Worm (Caenorhabditis elegans) whole organism, mixed stage, embryonic: Measurements from ENCODE around the gene txdc-9.

Source experiments
- M03D4.4 ChIP-seq: sonication (generic microtip); optimal IDR thresholded peaks from 2 replicates; lab custom pipeline; 2017; ENCODE audit warnings: mild to moderate bottlenecking, missing genetic modification characterization, missing compliant biosample characterization
- bed-3 ChIP-seq: fragments of 200-800 bp; sonication (Bioruptor generic); optimal IDR thresholded peaks from 3 replicates; lab custom pipeline; 2018; ENCODE audit warnings: mild to moderate bottlenecking, missing genetic modification characterization, moderate library complexity, missing compliant biosample characterization
- blmp-1 ChIP-seq: fragments of 150-350 bp; optimal IDR thresholded peaks from 2 replicates; lab custom pipeline; 2014; ENCODE audit warnings: missing biosample characterization, missing genetic modification characterization
- ceh-39 ChIP-seq: fragments of 150-350 bp; optimal IDR thresholded peaks from 2 replicates; lab custom pipeline; 2014; ENCODE audit warnings: missing biosample characterization, missing genetic modification characterization
- ceh-43 ChIP-seq: fragments of 200-800 bp; sonication (Bioruptor generic); optimal IDR thresholded peaks from 2 replicates; lab custom pipeline; 2018; ENCODE audit warnings: mild to moderate bottlenecking, missing genetic modification characterization, moderate library complexity, missing compliant biosample characterization
- ceh-83 ChIP-seq: fragments of 200-800 bp; sonication (Bioruptor generic); optimal IDR thresholded peaks from 2 replicates; lab custom pipeline; 2018; ENCODE audit warnings: mild to moderate bottlenecking, missing genetic modification characterization, missing compliant biosample characterization
- ces-1 ChIP-seq: fragments of 150-350 bp; optimal IDR thresholded peaks from 2 replicates; lab custom pipeline; 2014; ENCODE audit warnings: missing biosample characterization, missing genetic modification reagents, missing genetic modification characterization
- cnd-1 ChIP-seq: fragments of 200-800 bp; sonication (Bioruptor generic); optimal IDR thresholded peaks from 2 replicates; lab custom pipeline; 2018; ENCODE audit warnings: mild to moderate bottlenecking, missing genetic modification characterization, missing compliant biosample characterization
- drap-1 ChIP-seq: fragments of 200-800 bp; sonication (Bioruptor generic); optimal IDR thresholded peaks from 3 replicates; lab custom pipeline; 2018; ENCODE audit warnings: mild to moderate bottlenecking, missing genetic modification characterization, missing compliant biosample characterization
- elt-3 ChIP-seq: fragments of 150-350 bp; optimal IDR thresholded peaks from 2 replicates; lab custom pipeline; 2014; ENCODE audit warnings: missing biosample characterization, missing genetic modification characterization
- flh-1 ChIP-seq: fragments of 200-800 bp; sonication (Bioruptor generic); optimal IDR thresholded peaks from 2 replicates; lab custom pipeline; 2018; ENCODE audit warnings: mild to moderate bottlenecking, missing genetic modification characterization, moderate library complexity, missing compliant biosample characterization
- ham-2 ChIP-seq: fragments of 200-800 bp; sonication (Bioruptor generic); optimal IDR thresholded peaks from 2 replicates; lab custom pipeline; 2018; ENCODE audit warnings: mild to moderate bottlenecking, missing genetic modification characterization, missing compliant biosample characterization
- hlh-1 ChIP-seq: fragments of 150-350 bp; optimal IDR thresholded peaks from 2 replicates; lab custom pipeline; 2014; ENCODE audit warnings: missing biosample characterization, missing genetic modification reagents, missing genetic modification characterization
- lin-13 ChIP-seq: fragments of 150-350 bp; optimal IDR thresholded peaks from 2 replicates; lab custom pipeline; 2014; ENCODE audit warnings: missing biosample characterization, missing genetic modification characterization
- lin-32 ChIP-seq: fragments of 200-800 bp; sonication (Bioruptor generic); optimal IDR thresholded peaks from 2 replicates; lab custom pipeline; 2018; ENCODE audit warnings: mild to moderate bottlenecking, missing genetic modification characterization, missing compliant biosample characterization
- lsy-2 ChIP-seq: fragments of 150-350 bp; optimal IDR thresholded peaks from 2 replicates; lab custom pipeline; 2014; ENCODE audit warnings: missing biosample characterization, missing genetic modification characterization
- mab-5 ChIP-seq: fragments of 150-350 bp; optimal IDR thresholded peaks from 2 replicates; lab custom pipeline; 2014; ENCODE audit warnings: missing biosample characterization, missing genetic modification characterization
- mep-1 ChIP-seq: fragments of 150-350 bp; optimal IDR thresholded peaks from 2 replicates; lab custom pipeline; 2017; ENCODE audit warnings: missing biosample characterization, missing genetic modification reagents, missing genetic modification characterization, inconsistent platforms
- nhr-12 ChIP-seq: fragments of 150-350 bp; optimal IDR thresholded peaks from 2 replicates; lab custom pipeline; 2014; ENCODE audit warnings: missing biosample characterization, missing genetic modification characterization
- nhr-2 ChIP-seq: fragments of 150-350 bp; optimal IDR thresholded peaks from 2 replicates; lab custom pipeline; 2014; ENCODE audit warnings: missing biosample characterization, missing genetic modification characterization
- nhr-237 ChIP-seq: fragments of 150-350 bp; optimal IDR thresholded peaks from 2 replicates; lab custom pipeline; 2014; ENCODE audit warnings: missing biosample characterization, missing genetic modification characterization
- nhr-28 ChIP-seq: fragments of 150-350 bp; optimal IDR thresholded peaks from 2 replicates; lab custom pipeline; 2014; ENCODE audit warnings: missing biosample characterization, missing genetic modification characterization
- nhr-76 ChIP-seq: sonication (generic microtip); optimal IDR thresholded peaks from 2 replicates; lab custom pipeline; 2017; ENCODE audit warnings: missing biosample characterization, missing genetic modification characterization
- pha-4 ChIP-seq: fragments of 150-350 bp; optimal IDR thresholded peaks from 2 replicates; lab custom pipeline; 2018; ENCODE audit warnings: missing biosample characterization, missing genetic modification reagents, missing genetic modification characterization
- sem-2 ChIP-seq: fragments of 200-800 bp; sonication (Bioruptor generic); optimal IDR thresholded peaks from 2 replicates; lab custom pipeline; 2018; ENCODE audit warnings: mild to moderate bottlenecking, missing genetic modification characterization, missing compliant biosample characterization
- snpc-4 ChIP-seq: fragments of 150-350 bp; optimal IDR thresholded peaks from 2 replicates; lab custom pipeline; 2014; ENCODE audit warnings: missing biosample characterization, missing genetic modification characterization
- sptf-1 ChIP-seq: sonication (generic microtip); optimal IDR thresholded peaks from 2 replicates; lab custom pipeline; 2017; ENCODE audit warnings: mild to moderate bottlenecking, missing genetic modification characterization, moderate library complexity, missing compliant biosample characterization
- tbx-8 ChIP-seq: fragments of 200-800 bp; sonication (Bioruptor generic); optimal IDR thresholded peaks from 2 replicates; lab custom pipeline; 2018; ENCODE audit warnings: mild to moderate bottlenecking, missing genetic modification characterization, moderate library complexity, missing compliant biosample characterization
- unc-120 ChIP-seq: sonication (generic microtip); optimal IDR thresholded peaks from 2 replicates; lab custom pipeline; 2017; ENCODE audit warnings: missing genetic modification characterization, missing compliant biosample characterization; ENCODE audit not compliant: poor library complexity, severe bottlenecking
- unc-39 ChIP-seq: fragments of 150-350 bp; optimal IDR thresholded peaks from 2 replicates; lab custom pipeline; 2014; ENCODE audit warnings: missing biosample characterization, missing genetic modification characterization
- unc-62 ChIP-seq: fragments of 150-350 bp; optimal IDR thresholded peaks from 2 replicates; lab custom pipeline; 2014; ENCODE audit warnings: missing biosample characterization, missing genetic modification reagents, missing genetic modification characterization
- zip-8 ChIP-seq: fragments of 150-350 bp; optimal IDR thresholded peaks from 2 replicates; lab custom pipeline; 2014; ENCODE audit warnings: missing biosample characterization, missing genetic modification characterization

Gene txdc-9

ce11 chrIII:6420995-6421404, 11.0 kb upstream of the txdc-9 start (continued):
- TF ChIP-seq sptf-1 (no peak), tbx-8 (GFP tag; lab: Kevin White, UChicago) (no peak), bed-3 (GFP tag; lab: Kevin White, UChicago) (no peak), nhr-237 (tag; lab: Kevin White, UChicago) (no peak), pha-4 (tag; lab: Kevin White, UChicago) (peak; percentile 82)

ce11 chrIII:6421473-6421872, 10.5 kb upstream of the txdc-9 start:
- TF ChIP-seq nhr-76 (tag; lab: Kevin White, UChicago) (no peak), nhr-12 (tag; lab: Kevin White, UChicago) (peak; percentile 52)

DNA sequence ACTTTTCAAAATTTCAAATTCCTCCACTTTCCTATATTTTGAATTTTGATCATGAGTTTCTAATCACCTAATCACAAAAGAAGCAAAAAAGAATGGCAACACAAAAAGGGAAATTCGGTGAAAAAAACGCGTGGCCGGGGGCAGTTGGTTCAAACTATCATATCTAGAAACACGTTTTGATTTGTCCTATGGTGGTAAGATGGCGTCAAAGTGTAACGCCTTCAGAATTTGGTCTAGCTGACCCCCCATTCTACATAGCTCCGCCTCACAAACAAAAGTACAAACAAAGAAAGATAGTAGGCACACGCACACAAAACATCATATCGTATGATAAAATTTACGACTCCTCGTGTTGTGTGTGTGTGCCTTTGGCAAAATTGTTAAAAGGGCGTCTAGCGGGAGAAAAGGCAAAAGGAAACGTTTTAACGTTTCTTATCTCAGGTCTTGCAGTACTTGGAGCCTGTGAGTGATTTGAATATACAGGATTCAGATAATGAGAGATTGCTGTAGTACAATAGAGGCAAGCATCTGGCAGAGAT, 9.9 kb upstream of the txdc-9 start:
- TF ChIP-seq nhr-28 (tag; lab: Kevin White, UChicago) (no peak), nhr-237 (tag; lab: Kevin White, UChicago) (no peak), ces-1 (no peak), flh-1 (GFP tag; lab: Kevin White, UChicago) (no peak), unc-120 (tag; lab: Kevin White, UChicago) (no peak), sem-2 (no peak), blmp-1 (tag; lab: Kevin White, UChicago) (no peak), pha-4 (tag; lab: Kevin White, UChicago) (no peak), ham-2 (GFP tag; lab: Kevin White, UChicago) (no peak), ceh-43 (GFP tag; lab: Kevin White, UChicago) (no peak), M03D4.4 (tag; lab: Kevin White, UChicago) (no peak), unc-39 (tag; lab: Kevin White, UChicago) (no peak), hlh-1 (tag; lab: Kevin White, UChicago) (no peak), zip-8 (tag; lab: Kevin White, UChicago) (no peak)

DNA sequence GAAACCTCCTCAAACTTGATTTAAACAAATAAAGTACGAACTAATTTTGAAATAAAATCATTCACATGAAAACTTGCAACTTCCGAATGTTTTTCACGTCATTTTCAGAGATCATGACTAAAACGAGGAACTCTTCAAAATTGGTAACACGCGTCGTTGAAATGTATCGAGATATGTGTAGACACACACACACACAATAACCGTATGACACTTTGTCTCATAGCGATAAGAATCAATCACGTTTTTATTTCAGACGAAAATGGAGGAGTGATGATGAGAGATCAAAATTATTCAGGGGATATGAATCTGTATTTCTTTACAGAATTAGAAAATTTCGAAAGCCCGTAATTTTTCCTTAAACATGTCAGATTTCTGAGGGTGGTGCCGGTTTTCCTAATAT, 9.3 kb upstream of the txdc-9 start:
- TF ChIP-seq lin-13 (tag; lab: Kevin White, UChicago) (no peak), hlh-1 (tag; lab: Kevin White, UChicago) (no peak), nhr-76 (tag; lab: Kevin White, UChicago) (no peak), zip-8 (tag; lab: Kevin White, UChicago) (no peak), cnd-1 (tag; lab: Kevin White, UChicago) (no peak), nhr-2 (tag; lab: Kevin White, UChicago) (no peak), lsy-2 (no peak), nhr-237 (tag; lab: Kevin White, UChicago) (no peak), pha-4 (tag; lab: Kevin White, UChicago) (no peak), ceh-83 (GFP tag; lab: Kevin White, UChicago) (no peak), unc-62 (GFP tag; lab: Kevin White, UChicago) (no peak), M03D4.4 (tag; lab: Kevin White, UChicago) (no peak), lin-32 (GFP tag; lab: Kevin White, UChicago) (no peak), tbx-8 (GFP tag; lab: Kevin White, UChicago) (no peak), nhr-28 (tag; lab: Kevin White, UChicago) (no peak), ceh-39 (tag; lab: Kevin White, UChicago) (no peak), mep-1 (no peak), bed-3 (GFP tag; lab: Kevin White, UChicago) (no peak), drap-1 (no peak)
- TF ChIP-seq, all 35 proteins: peak for 0

- TF ChIP-seq unc-62 (GFP tag; lab: Kevin White, UChicago) = no peak
- no peak for TF ChIP-seq bed-3 (GFP tag; lab: Kevin White, UChicago)
- no peak for TF ChIP-seq ceh-39 (tag; lab: Kevin White, UChicago)
- no peak for TF ChIP-seq ham-2 (GFP tag; lab: Kevin White, UChicago)
- no peak for TF ChIP-seq sptf-1
- no peak for TF ChIP-seq tbx-8 (GFP tag; lab: Kevin White, UChicago)
- no peak for TF ChIP-seq cnd-1 (tag; lab: Kevin White, UChicago)
- no peak for TF ChIP-seq elt-3 (tag; lab: Kevin White, UChicago)
- TF ChIP-seq blmp-1 (tag; lab: Kevin White, UChicago) = no peak
- no peak for TF ChIP-seq hlh-1 (tag; lab: Kevin White, UChicago)
- no peak for TF ChIP-seq lin-32 (GFP tag; lab: Kevin White, UChicago)
- no peak for TF ChIP-seq nhr-76 (tag; lab: Kevin White, UChicago)
- no peak for TF ChIP-seq snpc-4
- no peak for TF ChIP-seq lin-13 (tag; lab: Kevin White, UChicago)
- no peak for TF ChIP-seq nhr-28 (tag; lab: Kevin White, UChicago)
- no peak for TF ChIP-seq ceh-43 (GFP tag; lab: Kevin White, UChicago)
- no peak for TF ChIP-seq drap-1
- TF ChIP-seq mab-5 (tag; lab: Kevin White, UChicago) = no peak
Measured at ce11 chrIII:6427205-6427604, 4.8 kb upstream of the txdc-9 start, which contains the start of gene C05D11.8. Gene C05D11.8, minus strand, starts transcription at chrIII:6427305.
